Worm (Caenorhabditis elegans): ENCODE data around the gene C39D10.7.

- TF ChIP-seq alr-1 (tag; optimal IDR thresholded peaks at IDR 0.05) (no peak), zag-1 (tag; optimal IDR thresholded peaks at IDR 0.05) (no peak), lsy-2 (tag; optimal IDR thresholded peaks at IDR 0.05) (no peak), nhr-237 (tag; optimal IDR thresholded peaks at IDR 0.05) (no peak), ztf-4 (tag; optimal IDR thresholded peaks at IDR 0.05) (no peak), nhr-11 (tag; optimal IDR thresholded peaks at IDR 0.05) (no peak), mbf-1 (tag; optimal IDR thresholded peaks at IDR 0.05) (no peak), nhr-77 (tag; optimal IDR thresholded peaks at IDR 0.05) (no peak), unc-62 (GFP tag; optimal IDR thresholded peaks at IDR 0.05) (no peak), crh-2 (tag; optimal IDR thresholded peaks at IDR 0.05) (no peak), lin-13 (GFP tag; optimal IDR thresholded peaks at IDR 0.05) (no peak)
These were observed 7.4 kb upstream of the C39D10.7 start for ce11 chrX:7921130-7921529.
